Fruit fly (Drosophila melanogaster) whole organism: ENCODE measurements around the gene CG32017.

Experiments used
- CG8478 ChIP-seq: fragments of >200 bp; optimal IDR thresholded peaks from 2 replicates; lab custom pipeline; 2018; ENCODE audit warnings: inconsistent platforms
- Dll ChIP-seq: fragments of >200 bp; optimal IDR thresholded peaks from 2 replicates; lab custom pipeline; 2017
- EcR ChIP-seq, 2 experiments: fragments of >200 bp; optimal IDR thresholded peaks; 2 replicates each; lab custom pipeline; 2017; ENCODE audit warnings: missing biosample characterization in 2 of 2, missing genetic modification characterization in 2 of 2, missing genetic modification reagents in 2 of 2
- pan ChIP-seq: fragments of >200 bp; optimal IDR thresholded peaks from 2 replicates; lab custom pipeline; 2017
- psq ChIP-seq: fragments of >200 bp; optimal IDR thresholded peaks from 2 replicates; lab custom pipeline; 2017
- usp ChIP-seq: fragments of >200 bp; optimal IDR thresholded peaks from 2 replicates; lab custom pipeline; 2017; ENCODE audit warnings: missing biosample characterization, missing genetic modification characterization, mixed read lengths

The CG32017 gene

DNA sequence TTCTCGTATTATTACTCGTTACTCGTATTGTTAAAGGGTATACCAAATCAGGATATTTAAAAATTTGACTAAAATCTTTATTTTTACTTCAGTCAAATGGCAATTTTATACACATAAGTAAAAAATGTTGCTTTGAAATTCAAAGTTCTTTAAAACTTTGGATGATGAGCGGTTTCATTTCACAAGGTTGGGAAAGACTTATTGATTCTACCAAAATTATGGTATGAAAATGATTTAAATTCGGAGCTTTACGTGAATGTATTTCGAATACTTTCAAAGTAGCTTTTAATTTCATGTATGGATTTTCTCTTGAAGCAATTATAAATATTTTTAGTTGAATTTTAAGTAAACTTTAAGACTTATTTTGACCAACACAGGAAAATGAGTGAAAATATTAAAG lies 14.8 kb downstream of the CG32017 start, which contains the start of gene Kif3C:
TSS of gene Kif3C (plus strand) at position 301 of the 400 bp plus-strand sequence.
- TF ChIP-seq usp, result no peak
- TF ChIP-seq pan (lab: Kevin White, UChicago), result no peak

DNA sequence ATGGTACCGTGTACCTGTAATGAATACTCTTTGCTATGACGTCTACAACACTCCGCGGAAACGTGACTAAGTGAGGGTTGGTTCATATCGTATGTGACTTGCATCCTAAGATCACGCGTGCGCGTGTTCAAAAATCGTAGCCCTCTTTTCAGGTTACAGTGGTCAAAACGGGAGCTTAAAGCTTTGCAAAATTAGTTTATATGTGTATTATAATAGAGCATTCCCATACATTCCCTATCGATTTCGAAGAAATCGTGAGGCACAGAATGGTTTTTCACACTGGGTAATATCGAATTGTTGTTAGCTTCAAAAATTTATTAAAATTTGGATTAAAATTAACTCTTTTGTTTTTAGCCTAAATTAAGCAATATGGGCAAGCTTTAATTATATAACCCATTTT lies 15.5 kb downstream of the CG32017 start:
- no peak for TF ChIP-seq CG8478 (lab: Kevin White, UChicago)
- TF ChIP-seq pan (lab: Kevin White, UChicago), result no peak
- no peak for TF ChIP-seq EcR (GFP tag; optimal IDR thresholded peaks at IDR 0.05; lab: Kevin White, UChicago)
- no peak for TF ChIP-seq usp
- TF ChIP-seq psq (lab: Kevin White, UChicago), result no peak
- no peak for TF ChIP-seq Dll (lab: Kevin White, UChicago)

DNA sequence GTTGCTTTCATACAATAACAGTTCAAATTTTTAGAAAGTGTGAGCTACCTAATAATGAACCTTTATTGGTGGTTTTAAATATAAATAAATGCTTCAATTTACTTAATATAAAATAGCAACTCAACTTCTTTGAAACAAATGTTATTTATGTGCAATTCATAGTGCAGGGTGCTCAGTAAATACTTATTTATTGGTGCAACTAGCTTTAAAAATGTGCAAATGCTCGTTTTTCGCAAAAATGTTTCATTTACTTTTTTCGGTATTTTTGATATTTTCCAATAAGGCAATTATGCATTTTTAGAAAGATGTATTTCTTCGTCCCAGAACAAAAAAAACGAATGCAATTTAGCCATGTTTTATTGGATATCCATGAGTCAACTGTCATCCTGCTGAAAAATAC lies 17.2 kb downstream of the CG32017 start:
- TF ChIP-seq Dll (lab: Kevin White, UChicago), result no peak
- TF ChIP-seq usp, result no peak
- no peak for TF ChIP-seq EcR (GFP tag; optimal IDR thresholded peaks at IDR 0.05; lab: Kevin White, UChicago)
- no peak for TF ChIP-seq psq (lab: Kevin White, UChicago)
- no peak for TF ChIP-seq CG8478 (lab: Kevin White, UChicago)
- no peak for TF ChIP-seq pan (lab: Kevin White, UChicago)

DNA sequence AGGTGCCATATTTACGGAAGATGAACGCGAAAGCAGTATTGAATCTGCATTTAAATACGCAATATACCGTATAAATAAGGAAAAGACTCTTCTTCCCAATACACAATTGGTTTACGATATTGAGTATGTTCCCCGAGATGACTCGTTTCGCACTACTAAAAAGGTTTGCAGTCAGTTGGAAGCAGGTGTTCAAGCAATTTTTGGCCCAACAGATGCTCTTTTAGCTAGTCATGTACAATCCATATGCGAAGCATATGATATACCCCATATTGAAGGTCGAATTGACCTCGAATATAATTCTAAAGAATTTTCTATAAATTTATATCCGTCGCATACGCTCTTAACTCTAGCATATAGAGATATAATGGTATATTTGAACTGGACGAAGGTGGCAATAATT lies 35.0 kb downstream of the CG32017 start:
- TF ChIP-seq EcR (GFP tag; optimal IDR thresholded peaks at IDR 0.05; lab: Kevin White, UChicago), result no peak
- TF ChIP-seq pan (lab: Kevin White, UChicago), result no peak
- TF ChIP-seq Dll (lab: Kevin White, UChicago), result no peak
- no peak for TF ChIP-seq usp

DNA sequence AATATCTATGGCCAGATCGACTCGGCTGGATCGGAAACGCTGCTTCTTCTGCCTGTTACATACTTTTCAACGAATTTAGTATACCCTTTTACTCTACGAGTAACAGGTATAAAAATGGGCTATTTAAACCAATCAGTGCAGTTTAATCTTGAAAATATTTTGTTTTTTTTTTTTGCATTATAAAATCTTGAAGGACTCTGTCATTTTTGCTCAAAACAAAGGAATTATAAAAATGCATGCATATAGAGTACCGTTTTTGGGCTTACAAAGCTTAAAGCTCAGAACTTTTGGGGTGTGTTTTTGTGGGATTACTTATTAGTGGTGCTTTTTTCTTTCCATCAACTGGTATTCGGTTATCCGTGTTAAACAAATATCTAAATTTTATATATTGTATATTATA lies 35.7 kb downstream of the CG32017 start, which contains the start of gene CG11155:
TSS of gene CG11155 (plus strand) at position 313 of the 400 bp plus-strand sequence.
- TF ChIP-seq EcR (GFP tag; optimal IDR thresholded peaks at IDR 0.05; lab: Kevin White, UChicago) (no peak), usp (no peak), pan (lab: Kevin White, UChicago) (no peak), Dll (lab: Kevin White, UChicago) (no peak), psq (lab: Kevin White, UChicago) (no peak), CG8478 (lab: Kevin White, UChicago) (no peak)

DNA sequence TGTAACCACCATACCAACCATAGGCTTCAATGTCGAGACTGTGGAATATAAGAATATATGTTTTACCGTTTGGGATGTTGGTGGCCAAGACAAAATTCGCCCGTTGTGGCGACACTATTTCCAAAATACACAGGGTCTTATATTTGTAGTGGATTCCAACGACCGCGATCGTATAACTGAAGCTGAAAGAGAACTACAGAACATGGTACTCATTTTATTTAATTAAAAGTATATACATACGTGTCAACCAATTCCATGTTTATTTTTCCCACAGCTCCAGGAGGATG lies 37.5 kb downstream of the CG32017 start:
- no peak for TF ChIP-seq psq (lab: Kevin White, UChicago)
- TF ChIP-seq usp, result no peak
- no peak for TF ChIP-seq EcR (GFP tag; optimal IDR thresholded peaks at IDR 0.05; lab: Kevin White, UChicago)
- no peak for TF ChIP-seq CG8478 (lab: Kevin White, UChicago)
- TF ChIP-seq Dll (lab: Kevin White, UChicago), result no peak
- no peak for TF ChIP-seq pan (lab: Kevin White, UChicago)

DNA sequence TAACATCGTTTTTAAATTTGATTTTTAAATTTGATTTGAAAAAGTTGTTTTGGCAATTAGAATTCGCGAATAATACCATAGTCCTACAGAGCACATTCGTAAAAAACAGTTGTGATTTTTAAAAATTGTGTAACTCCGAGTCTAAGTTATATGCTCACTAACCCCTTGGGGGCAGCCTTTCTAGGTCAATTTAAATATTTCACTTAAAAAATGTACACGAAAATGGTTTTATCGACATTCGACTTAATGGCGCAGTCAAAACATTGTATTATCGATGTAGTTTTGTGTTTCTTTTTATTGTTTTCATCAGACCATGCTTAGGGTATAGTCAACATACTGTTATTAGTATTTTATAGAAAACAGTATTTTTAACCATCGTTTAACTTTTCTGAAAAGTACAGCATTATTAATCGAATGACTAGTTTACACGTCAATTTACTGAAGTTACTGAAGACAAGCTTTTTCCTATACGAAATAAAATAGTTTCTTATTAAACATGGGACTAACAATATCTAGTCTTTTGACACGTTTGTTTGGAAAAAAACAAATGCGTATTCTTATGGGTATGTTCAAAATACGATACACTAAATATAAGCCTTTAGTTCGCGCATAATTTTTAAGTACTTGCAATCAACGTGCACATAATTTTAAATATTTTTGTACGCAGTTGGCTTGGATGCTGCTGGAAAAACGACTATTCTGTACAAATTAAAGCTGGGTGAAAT lies 38.0 kb downstream of the CG32017 start, which contains the start of gene Arf4:
TSS of gene Arf4 (plus strand) at position 399 of the 725 bp plus-strand sequence.
- TF ChIP-seq Dll (lab: Kevin White, UChicago), result no peak
- no peak for TF ChIP-seq pan (lab: Kevin White, UChicago)
- TF ChIP-seq psq (lab: Kevin White, UChicago), result no peak
- no peak for TF ChIP-seq CG8478 (lab: Kevin White, UChicago)
- TF ChIP-seq usp, result no peak
- no peak for TF ChIP-seq EcR (GFP tag; optimal IDR thresholded peaks at IDR 0.05; lab: Kevin White, UChicago)

DNA sequence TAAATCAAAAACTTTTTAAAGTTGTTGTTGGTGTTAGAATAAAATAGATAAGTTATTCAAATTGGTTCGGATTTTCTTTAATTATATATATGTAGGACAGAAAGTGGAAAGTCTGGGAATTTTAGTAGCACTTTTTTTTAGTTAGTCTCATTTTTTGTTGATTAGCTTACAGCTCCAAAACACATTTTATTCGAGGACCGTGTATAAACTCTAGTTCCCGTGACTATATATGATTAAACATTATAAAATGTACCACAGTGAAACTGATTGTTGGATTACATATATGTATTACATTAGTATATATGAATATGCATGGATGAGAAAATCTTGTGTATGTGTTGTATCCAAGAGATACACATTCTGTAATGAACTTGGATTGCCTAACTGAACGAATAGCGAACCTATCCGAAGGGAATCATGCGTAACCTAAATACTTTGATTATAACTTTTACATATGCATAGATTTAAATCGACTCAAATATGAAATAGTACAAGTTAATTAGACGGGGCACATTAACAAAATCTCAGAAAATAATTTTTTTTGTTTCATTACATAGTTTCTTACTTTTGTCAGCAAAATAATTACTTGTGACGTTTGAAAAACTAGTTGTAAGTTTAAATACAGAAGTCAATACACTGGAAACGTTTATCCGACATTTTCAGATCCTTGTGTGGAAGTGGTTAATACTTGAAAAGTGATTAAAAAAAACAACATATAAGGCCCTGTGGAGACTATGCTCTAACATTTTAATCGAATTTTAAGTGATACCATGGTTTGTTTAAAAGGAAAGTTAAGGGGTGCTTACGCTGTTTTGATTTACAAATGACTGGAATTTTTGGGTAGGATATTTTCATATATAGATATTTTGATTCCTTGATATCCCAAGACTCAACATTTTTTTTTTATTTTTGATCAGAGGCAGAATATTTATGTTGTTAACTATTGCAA lies 39.0 kb downstream of the CG32017 start, which contains the start of gene Cals:
TSS of gene Cals (minus strand) at position 700 of the 949 bp plus-strand sequence.
- TF ChIP-seq EcR (GFP tag; optimal IDR thresholded peaks at IDR 0.05; lab: Kevin White, UChicago) (no peak), CG8478 (lab: Kevin White, UChicago) (no peak), usp (no peak), pan (lab: Kevin White, UChicago) (no peak), Dll (lab: Kevin White, UChicago) (no peak), psq (lab: Kevin White, UChicago) (no peak)

DNA sequence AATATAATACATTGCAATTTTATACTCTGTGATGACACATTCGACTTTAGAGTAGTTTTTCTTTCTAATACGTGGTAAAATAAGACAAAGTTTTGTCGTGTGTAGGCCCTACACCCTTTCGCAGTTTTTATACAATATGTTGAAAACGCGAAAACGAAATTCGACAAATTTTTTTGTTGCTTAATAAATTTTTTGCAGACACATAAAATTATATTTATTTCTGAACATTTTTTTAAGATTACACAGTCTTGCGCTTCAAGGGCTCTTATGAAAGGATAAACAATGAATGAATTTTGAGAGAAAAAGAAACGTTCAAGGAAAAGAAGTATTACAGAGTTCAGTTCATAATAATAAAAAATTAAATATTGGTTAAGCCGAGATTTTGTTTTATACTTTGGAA lies 40.1 kb downstream of the CG32017 start:
- TF ChIP-seq Dll (lab: Kevin White, UChicago), result no peak
- no peak for TF ChIP-seq EcR (GFP tag; optimal IDR thresholded peaks at IDR 0.05; lab: Kevin White, UChicago)
- no peak for TF ChIP-seq usp

DNA sequence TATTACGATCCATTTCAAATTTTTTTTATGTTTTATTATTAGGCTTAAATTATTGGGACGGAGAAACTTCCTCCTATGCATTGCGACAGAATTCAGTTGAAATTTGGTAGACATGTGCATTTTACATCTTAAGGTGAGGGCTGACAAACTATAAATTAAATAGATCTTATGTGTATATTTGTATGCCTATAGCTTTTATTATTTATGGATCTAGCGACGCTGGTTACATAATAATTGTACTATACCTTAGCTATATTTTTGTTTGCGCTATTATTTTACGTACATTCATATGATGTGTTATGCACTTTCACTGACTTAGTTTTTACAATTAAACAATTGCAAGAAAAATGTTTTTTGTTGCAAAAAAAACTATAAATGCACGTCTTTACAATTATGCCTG lies 46.7 kb downstream of the CG32017 start:
- TF ChIP-seq pan (lab: Kevin White, UChicago) (no peak), Dll (lab: Kevin White, UChicago) (no peak), EcR (GFP tag; optimal IDR thresholded peaks at IDR 0.05; lab: Kevin White, UChicago) (no peak), CG8478 (lab: Kevin White, UChicago) (no peak), psq (lab: Kevin White, UChicago) (no peak), usp (no peak)

DNA sequence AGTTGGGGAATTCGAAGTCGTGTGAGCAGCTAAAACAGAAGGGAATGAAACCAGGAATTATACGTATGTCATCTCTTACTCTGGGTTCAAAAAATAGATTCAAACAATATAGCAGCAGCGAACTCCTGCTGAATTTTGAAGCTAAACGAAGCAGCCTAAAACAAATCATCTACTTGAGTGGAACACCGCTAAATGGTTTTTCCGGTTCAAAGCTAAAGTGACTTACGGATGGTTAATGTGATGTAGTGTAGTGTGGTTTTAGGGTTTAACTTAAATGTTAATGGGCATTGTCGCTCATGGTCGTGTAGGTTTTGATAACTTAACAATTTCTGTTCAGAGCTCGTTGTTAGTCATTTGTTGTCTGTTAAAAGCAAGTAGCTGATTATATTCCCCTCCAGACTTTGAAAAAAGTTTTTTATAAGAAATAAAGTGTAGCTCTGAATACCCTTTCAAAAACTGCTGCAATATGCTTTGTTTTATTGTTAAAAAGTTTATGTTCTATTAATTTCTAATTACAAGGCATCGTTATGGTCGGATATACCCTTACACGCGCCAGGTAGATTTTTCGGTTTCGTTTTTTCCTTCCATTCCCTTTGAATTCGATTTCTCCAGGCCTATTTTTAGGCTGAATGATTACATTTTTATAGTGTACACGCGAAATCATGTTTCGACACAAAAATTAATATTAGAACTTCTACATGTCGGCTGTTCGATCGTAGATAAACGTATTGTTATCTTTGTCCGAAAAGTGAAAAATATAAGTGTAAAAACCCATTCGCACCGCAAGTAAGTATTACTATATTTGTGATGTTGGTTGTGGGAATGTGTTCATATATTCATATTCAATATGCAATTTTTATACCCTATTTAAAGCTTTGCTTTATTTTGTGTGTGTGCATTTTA lies 48.8 kb downstream of the CG32017 start:
- TF ChIP-seq psq (lab: Kevin White, UChicago) (no peak), pan (lab: Kevin White, UChicago) (peak; percentile 75)
